Fruit fly (Drosophila melanogaster): ENCODE data around the gene Cyp4d8.

DNA sequence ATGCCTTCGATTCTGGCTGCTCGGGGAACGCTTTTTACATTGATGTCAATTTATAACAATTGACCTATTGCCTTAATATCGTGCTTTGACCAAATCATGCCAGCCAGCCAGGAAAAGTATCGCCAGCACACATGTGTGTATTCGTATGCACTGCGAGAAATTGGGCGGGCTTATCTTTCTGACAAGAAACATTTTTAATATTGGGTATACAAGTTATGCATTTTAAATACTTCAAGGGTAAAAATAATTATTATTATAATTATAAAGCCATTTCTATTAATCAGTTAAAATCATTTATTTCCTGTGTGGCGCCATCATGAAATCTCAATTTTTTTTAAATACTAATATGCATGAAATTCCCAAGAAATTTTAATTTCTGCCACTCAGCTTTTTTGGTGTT, 25.9 kb upstream of the Cyp4d8 start:
- no peak for TF ChIP-seq EcR (GFP tag; optimal IDR thresholded peaks at IDR 0.05)
- TF ChIP-seq pan (optimal IDR thresholded peaks at IDR 0.05): no peak
- TF ChIP-seq psq (optimal IDR thresholded peaks at IDR 0.05): no peak
- TF ChIP-seq CG8478 (optimal IDR thresholded peaks at IDR 0.05): no peak

Measured in whole organism.